Worm (Caenorhabditis elegans): ENCODE results near the gene Y97E10AL.1.
A peak's percentile ranks its signal among the peaks of the same experiment; 100 is the strongest.

Gene Y97E10AL.1

DNA sequence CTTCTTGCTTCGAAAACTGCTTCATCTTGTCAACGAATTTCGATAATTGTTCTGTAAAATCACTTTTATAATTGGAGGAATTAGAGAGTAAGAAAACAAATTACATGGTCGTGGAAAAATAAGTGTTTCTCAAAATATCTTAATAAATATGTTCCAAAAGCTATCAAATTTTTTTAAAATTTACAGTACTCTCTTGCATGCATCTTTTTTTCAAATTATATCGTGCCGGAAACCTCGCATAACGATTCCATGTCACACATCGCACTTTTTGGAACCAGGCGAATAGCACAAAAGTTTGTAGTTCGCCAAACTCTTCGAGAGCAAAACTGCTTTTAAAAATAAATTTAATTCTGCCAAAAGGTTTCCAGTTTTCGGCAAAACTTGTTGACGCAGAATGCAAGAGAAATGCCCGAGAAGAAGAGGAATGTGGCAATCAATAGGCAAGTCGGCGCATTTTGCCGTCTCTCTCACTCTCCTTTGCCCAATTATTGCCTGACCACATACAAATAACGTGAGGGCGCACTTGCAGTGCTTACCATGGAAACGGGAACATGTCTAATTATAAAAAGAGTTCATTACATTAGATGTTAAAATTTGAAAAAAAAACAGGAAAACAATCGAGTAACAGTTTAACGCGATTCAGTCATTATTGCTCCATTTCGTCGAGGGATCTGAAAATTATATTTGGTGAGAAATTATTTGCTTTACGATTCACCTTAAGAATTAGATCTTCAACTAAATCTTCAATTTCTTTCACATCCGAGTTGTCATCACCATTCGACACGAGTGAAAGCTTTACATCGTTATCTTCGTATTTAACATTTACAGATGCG is 21.7 kb downstream of the Y97E10AL.1 start, which contains the start of gene Y97E10AR.3:
Gene Y97E10AR.3, minus strand, starts transcription at position 51 of the 833 bp plus-strand sequence.
- TF ChIP-seq fkh-8 (tag; optimal IDR thresholded peaks at IDR 0.05) = no peak
- TF ChIP-seq unc-130 (tag; optimal IDR thresholded peaks at IDR 0.05) = no peak
- no peak for TF ChIP-seq unc-86 (tag; optimal IDR thresholded peaks at IDR 0.05)
- TF ChIP-seq ceh-8 (GFP tag; optimal IDR thresholded peaks at IDR 0.05) = no peak
- TF ChIP-seq egl-13 (tag; optimal IDR thresholded peaks at IDR 0.05) = no peak
- TF ChIP-seq nhr-77 (tag; optimal IDR thresholded peaks at IDR 0.05) = no peak
- no peak for TF ChIP-seq aha-1 (tag; optimal IDR thresholded peaks at IDR 0.05)
- TF ChIP-seq vab-15 (tag; optimal IDR thresholded peaks at IDR 0.05) = no peak
- no peak for TF ChIP-seq zip-4 (GFP tag; optimal IDR thresholded peaks at IDR 0.05)
- no peak for TF ChIP-seq fkh-4 (tag; optimal IDR thresholded peaks at IDR 0.05; ENCODE audit: borderline replicate concordance)
- no peak for TF ChIP-seq rnt-1 (tag; optimal IDR thresholded peaks at IDR 0.05)
- no peak for TF ChIP-seq C04F5.9 (tag; optimal IDR thresholded peaks at IDR 0.05)
- no peak for TF ChIP-seq ets-5 (GFP tag; IDR thresholded peaks at IDR 0.05)
- TF ChIP-seq F16B12.6 (tag; optimal IDR thresholded peaks at IDR 0.05) = no peak
- no peak for TF ChIP-seq mef-2 (tag; optimal IDR thresholded peaks at IDR 0.05)
- TF ChIP-seq elt-2 (tag; optimal IDR thresholded peaks at IDR 0.05) = no peak
- no peak for TF ChIP-seq nhr-47 (tag; optimal IDR thresholded peaks at IDR 0.05)
- TF ChIP-seq pqm-1 (tag; optimal IDR thresholded peaks at IDR 0.05) = no peak
- no peak for TF ChIP-seq tlp-1 (tag; optimal IDR thresholded peaks at IDR 0.05)

DNA sequence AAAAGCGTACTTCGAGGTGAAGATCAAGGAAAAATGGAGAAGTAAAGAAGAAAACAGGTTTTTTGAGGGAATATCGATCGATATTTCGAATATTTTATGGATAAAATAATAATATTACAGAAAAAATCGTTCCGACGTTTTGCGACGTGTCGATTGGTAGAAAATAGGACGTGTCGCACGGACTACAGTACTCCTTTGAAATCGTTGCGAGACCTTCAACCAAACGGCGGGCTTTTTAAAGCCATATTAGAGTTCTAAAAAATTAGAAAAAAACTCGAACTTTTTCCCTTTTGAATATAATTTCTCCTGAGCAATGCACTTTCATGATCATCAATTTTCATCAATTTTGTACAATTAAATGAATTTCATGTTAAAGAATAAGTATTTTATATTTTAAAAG is 24.1 kb downstream of the Y97E10AL.1 start, which contains the start of gene Y97E10AR.4:
Gene Y97E10AR.4, minus strand, starts transcription at position 131 of the 400 bp plus-strand sequence.
- TF ChIP-seq nhr-85 (tag) (peak; percentile 42), fos-1 (tag; optimal IDR thresholded peaks at IDR 0.05) (no peak)

DNA sequence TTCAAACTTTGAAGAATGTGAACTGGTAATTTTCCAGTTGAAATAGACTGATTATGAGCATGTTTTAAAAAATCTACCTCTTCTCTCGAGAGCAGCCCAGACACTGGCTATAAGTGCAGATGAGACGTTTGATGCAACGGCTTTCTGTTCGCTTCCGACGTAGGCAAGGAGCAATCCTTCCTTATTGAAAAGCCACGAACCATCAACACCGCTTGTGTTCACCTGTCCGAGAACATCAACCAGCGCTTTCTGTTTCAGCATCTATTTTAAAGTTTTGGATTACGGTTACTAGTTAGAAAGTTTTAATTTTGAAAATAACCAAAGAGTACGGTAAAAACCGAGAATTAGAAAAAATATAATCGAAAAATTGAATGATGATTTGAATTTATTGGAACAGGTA is 24.9 kb downstream of the Y97E10AL.1 start, which contains the start of gene lmtr-2:
Gene lmtr-2, minus strand, starts transcription at position 261 of the 400 bp plus-strand sequence.
- peak; percentile 22 for TF ChIP-seq ama-1 (optimal IDR thresholded peaks at IDR 0.05)
- TF ChIP-seq nhr-47 (tag; optimal IDR thresholded peaks at IDR 0.05) = no peak
- TF ChIP-seq unc-30 (tag; optimal IDR thresholded peaks at IDR 0.05) = no peak
- no peak for TF ChIP-seq lin-14 (GFP tag; optimal IDR thresholded peaks at IDR 0.05)
- TF ChIP-seq egl-13 (tag; optimal IDR thresholded peaks at IDR 0.05) = no peak

DNA sequence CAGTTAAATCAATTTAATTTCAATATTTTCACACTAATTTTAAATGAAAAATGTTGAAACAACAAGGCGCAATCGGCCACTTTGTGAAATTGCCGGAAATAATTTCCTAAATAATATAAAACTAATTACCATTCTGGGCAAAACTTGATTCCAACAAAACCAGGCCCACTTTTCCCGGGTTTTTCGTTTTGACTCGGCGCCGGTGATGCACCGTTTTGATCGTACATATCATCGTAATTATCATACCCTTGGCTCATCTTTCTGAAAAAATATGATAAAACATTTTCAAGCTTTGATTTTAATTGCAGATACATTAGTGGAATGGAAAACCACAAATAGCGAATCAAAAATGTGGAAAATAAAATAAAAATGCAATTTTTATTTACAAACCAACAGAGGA is 26.1 kb downstream of the Y97E10AL.1 start, which contains the start of gene rpb-9:
Gene rpb-9, minus strand, starts transcription at position 314 of the 400 bp plus-strand sequence.
- TF ChIP-seq pqm-1 (tag; optimal IDR thresholded peaks at IDR 0.05) (no peak), zag-1 (tag; optimal IDR thresholded peaks at IDR 0.05) (no peak), snu-23 (GFP tag; optimal IDR thresholded peaks at IDR 0.05) (no peak), lin-35 (GFP tag; optimal IDR thresholded peaks at IDR 0.05) (no peak), efl-1 (optimal IDR thresholded peaks at IDR 0.05) (no peak), efl-1 (GFP tag; optimal IDR thresholded peaks at IDR 0.05 in 1 of 2) (peak in 1 of 2 experiments; percentile 36)

DNA sequence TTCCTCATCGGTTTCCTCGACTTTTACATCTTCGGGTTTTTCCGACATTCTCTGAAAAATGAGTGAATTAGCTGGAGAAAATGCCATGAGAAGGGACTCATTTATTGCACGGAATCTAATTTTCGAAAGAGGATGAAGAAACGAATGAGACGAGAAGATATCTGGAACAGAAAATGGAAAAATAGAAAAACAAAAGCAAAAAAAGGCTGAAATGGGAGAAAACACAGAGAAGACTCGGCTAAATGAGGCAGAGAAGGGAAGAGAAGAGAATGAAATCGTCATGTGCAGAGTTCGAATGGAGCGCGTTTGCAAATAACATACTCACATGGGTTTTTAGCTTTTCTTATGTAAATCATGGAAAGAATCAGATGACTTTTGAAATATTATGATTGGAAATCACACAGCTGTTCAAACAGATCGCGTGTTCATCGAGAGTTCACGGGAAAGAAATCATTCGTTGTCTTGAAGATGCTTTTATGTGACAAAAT is 28.0 kb downstream of the Y97E10AL.1 start, which contains the start of gene Y97E10AR.6:
Gene Y97E10AR.6, minus strand, starts transcription at position 51 of the 488 bp plus-strand sequence.
- TF ChIP-seq snu-23 (GFP tag; optimal IDR thresholded peaks at IDR 0.05) (peak; percentile 36), efl-1 (optimal IDR thresholded peaks at IDR 0.05) (peak; percentile 41 to 51), efl-1 (GFP tag; optimal IDR thresholded peaks at IDR 0.05 in 1 of 2) (peak; percentile 55 to 73), mep-1 (tag; optimal IDR thresholded peaks at IDR 0.05) (peak; percentile 44), dpl-1 (GFP tag; optimal IDR thresholded peaks at IDR 0.05) (peak; percentile 4 to 54 (median 29)), nhr-20 (tag; optimal IDR thresholded peaks at IDR 0.05) (no peak), hlh-17 (GFP tag; optimal IDR thresholded peaks at IDR 0.05; ENCODE audit: borderline replicate concordance) (no peak), C16A3.4 (tag; optimal IDR thresholded peaks at IDR 0.05) (peak; percentile 46), lin-35 (GFP tag; optimal IDR thresholded peaks at IDR 0.05) (peak; percentile 38 to 78), ceh-82 (tag; optimal IDR thresholded peaks at IDR 0.05) (peak in 1 of 3 experiments; percentile 26), mdl-1 (tag; optimal IDR thresholded peaks at IDR 0.05) (peak in 1 of 2 experiments; percentile 63), lin-15B (tag; optimal IDR thresholded peaks at IDR 0.05) (peak; percentile 20), lin-14 (GFP tag; optimal IDR thresholded peaks at IDR 0.05) (peak; percentile 54), snpc-4 (tag; optimal IDR thresholded peaks at IDR 0.05) (peak; percentile 16), nhr-71 (tag; optimal IDR thresholded peaks at IDR 0.05) (peak; percentile 23), pag-3 (tag; optimal IDR thresholded peaks at IDR 0.05; ENCODE audit: borderline replicate concordance, insufficient read depth) (no peak), blmp-1 (tag; optimal IDR thresholded peaks at IDR 0.05) (peak; percentile 5), nhr-19 (GFP tag; conservative IDR thresholded peaks at IDR 0.05) (no peak), lsy-2 (tag; optimal IDR thresholded peaks at IDR 0.05) (peak in 1 of 2 experiments; percentile 50)
